Fruit fly (Drosophila melanogaster): Measurements from ENCODE around the gene CG5122.
A peak's percentile ranks its signal among the peaks of the same experiment; 100 is the strongest.

The CG5122 gene

dm6 chr2L:13083423-13084079 is 46.8 kb upstream of the CG5122 start (continued):
- TF ChIP-seq CG4424 (GFP tag; optimal IDR thresholded peaks at IDR 0.05) (peak; percentile 76), CG32772 (GFP tag; IDR thresholded peaks at IDR 0.05) (peak; percentile 84), Usf (GFP tag; optimal IDR thresholded peaks at IDR 0.05) (peak; percentile 5), grn (GFP tag; optimal IDR thresholded peaks at IDR 0.05) (no peak), CG10267 (tag; optimal IDR thresholded peaks at IDR 0.05) (peak; percentile 62), CG10274 (GFP tag; optimal IDR thresholded peaks at IDR 0.05) (peak; percentile 61), psq (GFP tag; optimal IDR thresholded peaks at IDR 0.05) (peak; percentile 58), CG14441 (GFP tag; IDR thresholded peaks at IDR 0.05) (peak; percentile 90), CG6813 (GFP tag; optimal IDR thresholded peaks at IDR 0.05) (peak; percentile 80), CG10462 (GFP tag; optimal IDR thresholded peaks at IDR 0.05) (peak; percentile 42), Tbp (GFP tag; optimal IDR thresholded peaks at IDR 0.05) (no peak), vnd (GFP tag; IDR thresholded peaks at IDR 0.05; ENCODE audit: partially characterized antibody) (no peak), onecut (GFP tag; IDR thresholded peaks at IDR 0.05) (peak; percentile 60), CG8290 (GFP tag; optimal IDR thresholded peaks at IDR 0.05) (no peak), CG8290 (tag; optimal IDR thresholded peaks at IDR 0.05) (peak in 1 of 2 experiments; percentile 95), sc (optimal IDR thresholded peaks at IDR 0.05) (no peak), sc (GFP tag; optimal IDR thresholded peaks at IDR 0.05) (peak; percentile 44), bcd (GFP tag; optimal IDR thresholded peaks at IDR 0.05) (peak; percentile 86), lbe (GFP tag; optimal IDR thresholded peaks at IDR 0.05) (no peak), tgo (GFP tag; IDR thresholded peaks at IDR 0.05) (peak; percentile 92), gt (GFP tag; IDR thresholded peaks at IDR 0.05) (peak; percentile 16; the same call in 1 of the 2 replicates), Vsx1 (GFP tag; optimal IDR thresholded peaks at IDR 0.05) (peak; percentile 66), inv (GFP tag; IDR thresholded peaks at IDR 0.05; ENCODE audit: partially characterized antibody) (no peak), HmgD (GFP tag; optimal IDR thresholded peaks at IDR 0.05) (peak; percentile 41), CG10959 (GFP tag; IDR thresholded peaks at IDR 0.05) (peak; percentile 63), CG31365 (tag; optimal IDR thresholded peaks at IDR 0.05) (peak; percentile 48), knrl (GFP tag; IDR thresholded peaks at IDR 0.05; ENCODE audit: partially characterized antibody) (no peak), phol (tag; optimal IDR thresholded peaks at IDR 0.05) (no peak), CG9797 (GFP tag; optimal IDR thresholded peaks at IDR 0.05) (no peak), chif (GFP tag; optimal IDR thresholded peaks at IDR 0.05) (peak; percentile 70 to 89), HLH54F (GFP tag; optimal IDR thresholded peaks at IDR 0.05) (peak; percentile 87), stc (GFP tag; IDR thresholded peaks at IDR 0.05) (peak; percentile 78), PHDP (tag; optimal IDR thresholded peaks at IDR 0.05) (peak; percentile 89), CrebB (tag; optimal IDR thresholded peaks at IDR 0.05) (peak; percentile 82), danr (GFP tag; IDR thresholded peaks at IDR 0.05) (peak; percentile 73), CG12155 (GFP tag; optimal IDR thresholded peaks at IDR 0.05) (peak; percentile 84), Fer2 (tag; optimal IDR thresholded peaks at IDR 0.05) (peak; percentile 73), CG10209 (GFP tag; optimal IDR thresholded peaks at IDR 0.05) (peak; percentile 86), CG3281 (GFP tag; optimal IDR thresholded peaks at IDR 0.05) (peak; percentile 89), CG1233 (GFP tag; optimal IDR thresholded peaks at IDR 0.05) (peak; percentile 55), CG11085 (GFP tag; IDR thresholded peaks at IDR 0.05) (peak; percentile 87), emc (GFP tag; optimal IDR thresholded peaks at IDR 0.05) (peak; percentile 81), ro (GFP tag; IDR thresholded peaks at IDR 0.05) (0 out of 2 replicates have a peak, but pooled peaks have one; percentile 21), CG1603 (tag; optimal IDR thresholded peaks at IDR 0.05) (peak; percentile 83), CG8924 (tag; optimal IDR thresholded peaks at IDR 0.05) (peak; percentile 76), CG2678 (tag; optimal IDR thresholded peaks at IDR 0.05) (peak; percentile 90), CG4328 (GFP tag; optimal IDR thresholded peaks at IDR 0.05) (no peak), CG33557 (GFP tag; optimal IDR thresholded peaks at IDR 0.05) (no peak), dpn (GFP tag; optimal IDR thresholded peaks at IDR 0.05) (peak; percentile 89 to 93), ind (GFP tag; optimal IDR thresholded peaks at IDR 0.05) (peak; percentile 86)
